Worm (Caenorhabditis elegans) whole organism, L2 larva: ENCODE results near the gene cec-3.

ENCODE experiments used
- C34F6.9 ChIP-seq: fragments of 150-350 bp; optimal IDR thresholded peaks from 2 replicates; lab custom pipeline; 2014; ENCODE audit warnings: missing biosample characterization, missing genetic modification characterization
- F13H6.1 ChIP-seq: sonication (generic microtip); optimal IDR thresholded peaks from 2 replicates; lab custom pipeline; 2016; ENCODE audit warnings: missing genetic modification characterization, missing compliant biosample characterization
- R02D3.7 ChIP-seq: fragments of 150-350 bp; optimal IDR thresholded peaks from 2 replicates; lab custom pipeline; 2014; ENCODE audit warnings: missing biosample characterization, missing genetic modification characterization
- Y55F3AM.14 ChIP-seq: fragments of 200-800 bp; sonication (Bioruptor generic); optimal IDR thresholded peaks from 2 replicates; lab custom pipeline; 2018; ENCODE audit warnings: mild to moderate bottlenecking, missing genetic modification characterization, missing compliant biosample characterization
- ZK546.5 ChIP-seq: sonication (generic microtip); optimal IDR thresholded peaks from 2 replicates; lab custom pipeline; 2017; ENCODE audit warnings: missing biosample characterization, missing genetic modification characterization
- alr-1 ChIP-seq: fragments of 150-350 bp; optimal IDR thresholded peaks from 2 replicates; lab custom pipeline; 2014; ENCODE audit warnings: missing biosample characterization, missing genetic modification characterization
- aly-2 ChIP-seq: fragments of 150-350 bp; optimal IDR thresholded peaks from 2 replicates; lab custom pipeline; 2014; ENCODE audit warnings: missing biosample characterization, missing genetic modification characterization
- ama-1 ChIP-seq: fragments of 150-350 bp; optimal IDR thresholded peaks from 2 replicates; lab custom pipeline; 2018; ENCODE audit warnings: inconsistent platforms
- blmp-1 ChIP-seq: sonication (generic microtip); optimal IDR thresholded peaks from 2 replicates; lab custom pipeline; 2017; ENCODE audit warnings: missing genetic modification characterization, mild to moderate bottlenecking, missing compliant biosample characterization, antibody characterized with exemption, moderate library complexity; ENCODE audit not compliant: insufficient read depth
- ceh-16 ChIP-seq: fragments of 150-350 bp; optimal IDR thresholded peaks from 2 replicates; lab custom pipeline; 2014; ENCODE audit warnings: missing biosample characterization, missing genetic modification characterization
- ceh-82 ChIP-seq: fragments of 150-350 bp; optimal IDR thresholded peaks from 2 replicates; lab custom pipeline; 2014; ENCODE audit warnings: missing biosample characterization, missing genetic modification characterization
- crh-2 ChIP-seq: sonication (generic microtip); optimal IDR thresholded peaks from 2 replicates; lab custom pipeline; 2017; ENCODE audit warnings: missing biosample characterization, missing genetic modification characterization
- dmd-4 ChIP-seq: sonication (generic microtip); optimal IDR thresholded peaks from 2 replicates; lab custom pipeline; 2017; ENCODE audit warnings: missing biosample characterization, missing genetic modification characterization
- egl-27 ChIP-seq: sonication (generic microtip); optimal IDR thresholded peaks from 3 replicates; lab custom pipeline; 2017; ENCODE audit warnings: missing biosample characterization, missing genetic modification reagents, missing genetic modification characterization
- elt-1 ChIP-seq: fragments of 150-350 bp; optimal IDR thresholded peaks from 2 replicates; lab custom pipeline; 2014; ENCODE audit warnings: missing biosample characterization, missing genetic modification characterization
- elt-3 ChIP-seq: sonication (generic microtip); optimal IDR thresholded peaks from 2 replicates; lab custom pipeline; 2017; ENCODE audit warnings: missing biosample characterization, missing genetic modification characterization
- fos-1 ChIP-seq: fragments of 150-350 bp; optimal IDR thresholded peaks from 2 replicates; lab custom pipeline; 2014; ENCODE audit warnings: missing biosample characterization, missing genetic modification characterization
- gmeb-1 ChIP-seq: fragments of 150-350 bp; optimal IDR thresholded peaks from 2 replicates; lab custom pipeline; 2014; ENCODE audit warnings: missing biosample characterization, missing genetic modification characterization
- lin-11 ChIP-seq: fragments of 150-350 bp; sonication (generic microtip); optimal IDR thresholded peaks from 2 replicates; lab custom pipeline; 2014; ENCODE audit warnings: missing biosample characterization, missing genetic modification characterization, inconsistent platforms, mixed read lengths
- lin-13 ChIP-seq: fragments of 150-350 bp; optimal IDR thresholded peaks from 2 replicates; lab custom pipeline; 2014; ENCODE audit warnings: missing biosample characterization, missing genetic modification reagents, missing genetic modification characterization
- lin-39 ChIP-seq: fragments of 150-350 bp; optimal IDR thresholded peaks from 2 replicates; lab custom pipeline; 2014; ENCODE audit warnings: missing biosample characterization, missing genetic modification reagents, missing genetic modification characterization
- lsy-2 ChIP-seq, 2 experiments: fragments of 150-350 bp in 1 of 2; sonication (generic microtip) in 1 of 2; optimal IDR thresholded peaks; 2 replicates each; lab custom pipeline; 2014 to 2017; ENCODE audit warnings: missing biosample characterization in 2 of 2, missing genetic modification characterization in 2 of 2
- mab-5 ChIP-seq: fragments of 150-350 bp; optimal IDR thresholded peaks from 2 replicates; lab custom pipeline; 2014; ENCODE audit warnings: missing biosample characterization, missing genetic modification characterization
- mbf-1 ChIP-seq: sonication (generic microtip); optimal IDR thresholded peaks from 2 replicates; lab custom pipeline; 2017; ENCODE audit warnings: missing biosample characterization, missing genetic modification characterization
- mdl-1 ChIP-seq, 2 experiments: fragments of 150-350 bp in 1 of 2; sonication (generic microtip) in 1 of 2; optimal IDR thresholded peaks; 2 replicates each; lab custom pipeline; 2017; ENCODE audit warnings: missing biosample characterization in 2 of 2, missing genetic modification characterization in 2 of 2
- nhr-10 ChIP-seq: sonication (generic microtip); optimal IDR thresholded peaks from 2 replicates; lab custom pipeline; 2017; ENCODE audit warnings: missing biosample characterization, missing genetic modification characterization
- nhr-11 ChIP-seq: fragments of 150-350 bp; optimal IDR thresholded peaks from 2 replicates; lab custom pipeline; 2014; ENCODE audit warnings: missing biosample characterization, missing genetic modification characterization
- nhr-12 ChIP-seq: fragments of 150-350 bp; optimal IDR thresholded peaks from 2 replicates; lab custom pipeline; 2014; ENCODE audit warnings: missing biosample characterization, missing genetic modification characterization
- nhr-129 ChIP-seq: fragments of 150-350 bp; optimal IDR thresholded peaks from 2 replicates; lab custom pipeline; 2014; ENCODE audit warnings: missing biosample characterization, missing genetic modification characterization
- nhr-21 ChIP-seq: fragments of 150-350 bp; optimal IDR thresholded peaks from 2 replicates; lab custom pipeline; 2014; ENCODE audit warnings: missing biosample characterization, missing genetic modification characterization
- nhr-23 ChIP-seq: fragments of 150-350 bp; optimal IDR thresholded peaks from 2 replicates; lab custom pipeline; 2014; ENCODE audit warnings: missing biosample characterization, missing genetic modification reagents, missing genetic modification characterization
- nhr-237 ChIP-seq: fragments of 150-350 bp; optimal IDR thresholded peaks from 2 replicates; lab custom pipeline; 2014; ENCODE audit warnings: missing biosample characterization, missing genetic modification characterization
- nhr-25 ChIP-seq: fragments of 150-350 bp; sonication (generic microtip); optimal IDR thresholded peaks from 3 replicates; lab custom pipeline; 2014; ENCODE audit warnings: missing biosample characterization, missing genetic modification characterization
- nhr-6 ChIP-seq: fragments of 150-350 bp; optimal IDR thresholded peaks from 2 replicates; lab custom pipeline; 2014; ENCODE audit warnings: missing biosample characterization, missing genetic modification characterization
- nhr-77 ChIP-seq: fragments of 150-350 bp; optimal IDR thresholded peaks from 2 replicates; lab custom pipeline; 2014; ENCODE audit warnings: missing biosample characterization, missing genetic modification characterization
- peb-1 ChIP-seq: fragments of 150-350 bp; optimal IDR thresholded peaks from 2 replicates; lab custom pipeline; 2014; ENCODE audit warnings: missing biosample characterization, missing genetic modification characterization
- sem-4 ChIP-seq: fragments of 150-350 bp; optimal IDR thresholded peaks from 2 replicates; lab custom pipeline; 2014; ENCODE audit warnings: missing biosample characterization, missing genetic modification reagents, missing genetic modification characterization
- skn-1 ChIP-seq: sonication (generic microtip); optimal IDR thresholded peaks from 2 replicates; lab custom pipeline; 2017; ENCODE audit warnings: missing biosample characterization, missing genetic modification characterization
- sma-3 ChIP-seq: sonication (generic microtip); optimal IDR thresholded peaks from 2 replicates; lab custom pipeline; 2016; ENCODE audit warnings: missing genetic modification reagents, missing genetic modification characterization, missing compliant biosample characterization
- sma-9 ChIP-seq, 2 experiments: fragments of 150-350 bp in 1 of 2; sonication (generic microtip) in 1 of 2; optimal IDR thresholded peaks; 2 replicates each; lab custom pipeline; 2014 to 2016; ENCODE audit warnings: missing genetic modification characterization in 2 of 2, mild to moderate bottlenecking in 1 of 2, missing biosample characterization in 1 of 2, missing compliant biosample characterization in 1 of 2, missing genetic modification reagents in 1 of 2, moderate library complexity in 1 of 2
- snpc-4 ChIP-seq: fragments of 150-350 bp; optimal IDR thresholded peaks from 2 replicates; lab custom pipeline; 2014; ENCODE audit warnings: missing biosample characterization, missing genetic modification characterization
- unc-39 ChIP-seq: fragments of 150-350 bp; optimal IDR thresholded peaks from 2 replicates; lab custom pipeline; 2014; ENCODE audit warnings: missing biosample characterization, missing genetic modification characterization
- unc-55 ChIP-seq: fragments of 150-350 bp; sonication (generic microtip); optimal IDR thresholded peaks from 3 replicates; lab custom pipeline; 2014; ENCODE audit warnings: missing biosample characterization, missing genetic modification reagents, missing genetic modification characterization
- unc-62 ChIP-seq: fragments of 150-350 bp; optimal IDR thresholded peaks from 2 replicates; lab custom pipeline; 2014; ENCODE audit warnings: missing biosample characterization, missing genetic modification reagents, missing genetic modification characterization
- zag-1 ChIP-seq: fragments of 150-350 bp; optimal IDR thresholded peaks from 2 replicates; lab custom pipeline; 2014; ENCODE audit warnings: missing biosample characterization, missing genetic modification characterization
- ztf-1 ChIP-seq: fragments of 200-800 bp; sonication (Bioruptor generic); conservative IDR thresholded peaks from 2 replicates; pipeline ENCODE4 v1.3.6; 2022; ENCODE audit warnings: missing genetic modification characterization, missing compliant biosample characterization
- ztf-11 ChIP-seq: sonication (generic microtip); optimal IDR thresholded peaks from 2 replicates; lab custom pipeline; 2017; ENCODE audit warnings: missing biosample characterization, missing genetic modification characterization
- ztf-4 ChIP-seq: fragments of 150-350 bp; optimal IDR thresholded peaks from 2 replicates; lab custom pipeline; 2014; ENCODE audit warnings: missing biosample characterization, missing genetic modification characterization

cec-3 gene

DNA sequence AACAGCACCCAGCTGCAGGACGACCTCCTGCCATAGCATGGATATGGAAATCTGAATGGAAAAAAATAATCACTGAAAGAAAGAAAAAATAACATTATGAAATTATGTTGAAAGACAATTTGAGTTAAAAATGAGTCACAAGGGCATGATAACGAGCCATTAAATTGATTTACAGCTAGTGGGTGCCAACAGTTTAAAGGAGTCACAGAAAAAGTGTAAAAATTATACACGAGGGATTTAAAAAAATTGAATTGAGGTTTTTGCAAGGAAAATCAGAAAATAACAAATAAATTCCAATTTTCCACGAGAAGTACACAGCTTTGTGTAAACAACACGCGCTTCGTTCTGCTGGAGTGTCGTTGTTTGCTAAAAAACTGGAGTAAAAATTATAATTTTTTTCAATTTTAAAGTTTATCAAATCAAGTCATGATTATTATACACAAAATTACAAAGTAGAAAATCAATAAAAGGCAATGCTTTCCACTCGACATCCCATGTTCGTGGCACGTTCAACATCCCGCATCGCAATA, 16.5 kb upstream of the cec-3 start, which contains the start of gene T01H3.3 (continued):
- TF ChIP-seq blmp-1 (tag; lab: Kevin White, UChicago) (no peak), fos-1 (no peak), snpc-4 (tag; lab: Kevin White, UChicago) (no peak), dmd-4 (tag; lab: Kevin White, UChicago) (no peak), nhr-6 (no peak), sma-3 (GFP tag; lab: Kevin White, UChicago) (no peak), unc-39 (tag; lab: Kevin White, UChicago) (no peak), mbf-1 (tag; lab: Kevin White, UChicago) (no peak), F13H6.1 (tag; lab: Kevin White, UChicago) (no peak), lin-39 (no peak), sem-4 (tag; lab: Kevin White, UChicago) (no peak), C34F6.9 (peak; percentile 67), mdl-1 (tag; optimal IDR thresholded peaks at IDR 0.05; lab: Kevin White, UChicago) (no peak), elt-1 (tag; lab: Kevin White, UChicago) (no peak), ztf-11 (tag; lab: Kevin White, UChicago) (no peak), lin-13 (peak; percentile 44), alr-1 (no peak), Y55F3AM.14 (GFP tag; lab: Kevin White, UChicago) (no peak), egl-27 (no peak), crh-2 (tag; lab: Kevin White, UChicago) (peak; percentile 39), nhr-21 (tag; lab: Kevin White, UChicago) (no peak), peb-1 (tag; lab: Kevin White, UChicago) (no peak)
- TF ChIP-seq, all 48 proteins: peak for 10

DNA sequence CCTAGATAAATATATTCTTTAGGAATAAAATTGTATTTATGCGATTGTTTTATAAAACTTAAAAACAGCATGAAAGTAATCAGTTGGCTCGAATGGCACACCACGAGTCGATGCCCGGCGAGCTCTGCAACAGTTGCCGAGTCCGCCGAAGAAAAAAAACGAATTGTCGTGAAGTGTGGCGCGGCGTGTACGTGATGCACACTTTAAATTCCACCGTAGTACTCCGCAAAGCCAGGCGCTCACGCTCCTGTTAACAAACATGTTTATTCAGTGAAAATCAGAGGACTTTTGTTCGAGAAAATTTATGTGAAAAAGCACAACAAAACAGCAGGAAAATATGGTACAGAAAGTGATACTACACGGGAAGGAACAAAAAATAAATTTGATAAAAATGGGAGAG, 13.2 kb upstream of the cec-3 start:
- peak; percentile 21 for TF ChIP-seq fos-1
- no peak for TF ChIP-seq ztf-4
- no peak for TF ChIP-seq ztf-11 (tag; lab: Kevin White, UChicago)
- no peak for TF ChIP-seq lin-13
- TF ChIP-seq nhr-129, result peak; percentile 78
- TF ChIP-seq skn-1 (tag; lab: Kevin White, UChicago), result no peak
- TF ChIP-seq nhr-6, result no peak
- TF ChIP-seq nhr-12 (tag; lab: Kevin White, UChicago), result no peak
- TF ChIP-seq ztf-1 (GFP tag; lab: Robert Waterston, UW), result no peak
- TF ChIP-seq F13H6.1 (tag; lab: Kevin White, UChicago), result peak; percentile 17
- TF ChIP-seq dmd-4 (tag; lab: Kevin White, UChicago), result no peak
- no peak for TF ChIP-seq unc-39 (tag; lab: Kevin White, UChicago)
- TF ChIP-seq peb-1 (tag; lab: Kevin White, UChicago), result no peak
- no peak for TF ChIP-seq nhr-23 (tag; lab: Kevin White, UChicago)
- peak; percentile 30 for TF ChIP-seq sma-3 (GFP tag; lab: Kevin White, UChicago)
- TF ChIP-seq nhr-25, result peak; percentile 13
- TF ChIP-seq lin-39, result no peak
- TF ChIP-seq nhr-237 (tag; lab: Kevin White, UChicago), result no peak
- no peak for TF ChIP-seq nhr-21 (tag; lab: Kevin White, UChicago)
- no peak for TF ChIP-seq ama-1 (lab: Kevin White, UChicago)
- no peak for TF ChIP-seq aly-2 (tag; lab: Kevin White, UChicago)
- TF ChIP-seq mbf-1 (tag; lab: Kevin White, UChicago), result no peak
- no peak for TF ChIP-seq unc-62
- no peak for TF ChIP-seq snpc-4 (tag; lab: Kevin White, UChicago)
- TF ChIP-seq zag-1 (tag; lab: Kevin White, UChicago), result peak; percentile 24
- TF ChIP-seq C34F6.9, result peak; percentile 53
- TF ChIP-seq sma-9 (GFP tag; optimal IDR thresholded peaks at IDR 0.05; lab: Kevin White, UChicago), result no peak
- TF ChIP-seq sma-9 (tag; optimal IDR thresholded peaks at IDR 0.05; lab: Kevin White, UChicago), result no peak
- no peak for TF ChIP-seq nhr-77 (tag; lab: Kevin White, UChicago)
- TF ChIP-seq R02D3.7 (tag; lab: Kevin White, UChicago), result no peak
- TF ChIP-seq nhr-10, result no peak
- peak; percentile 75 for TF ChIP-seq unc-55 (GFP tag; lab: Kevin White, UChicago)
- no peak for TF ChIP-seq elt-1 (tag; lab: Kevin White, UChicago)
- TF ChIP-seq nhr-11 (tag; lab: Kevin White, UChicago), result no peak
- no peak for TF ChIP-seq lin-11
- TF ChIP-seq lsy-2 (tag; optimal IDR thresholded peaks at IDR 0.05; lab: Kevin White, UChicago), result peak; percentile 81 to 97
- no peak for TF ChIP-seq egl-27
- no peak for TF ChIP-seq mdl-1 (tag; optimal IDR thresholded peaks at IDR 0.05; lab: Kevin White, UChicago)
- TF ChIP-seq gmeb-1 (tag; lab: Kevin White, UChicago), result no peak
- no peak for TF ChIP-seq ceh-16 (tag; lab: Kevin White, UChicago)
- TF ChIP-seq ceh-82 (tag; lab: Kevin White, UChicago), result no peak
- TF ChIP-seq mab-5 (tag; lab: Kevin White, UChicago), result no peak
- TF ChIP-seq alr-1, result no peak
- TF ChIP-seq crh-2 (tag; lab: Kevin White, UChicago), result peak; percentile 21
- TF ChIP-seq elt-3 (tag; lab: Kevin White, UChicago), result no peak
- no peak for TF ChIP-seq Y55F3AM.14 (GFP tag; lab: Kevin White, UChicago)
- TF ChIP-seq sem-4 (tag; lab: Kevin White, UChicago), result no peak
- no peak for TF ChIP-seq ZK546.5
- TF ChIP-seq blmp-1 (tag; lab: Kevin White, UChicago), result no peak
